Fruit fly (Drosophila melanogaster) whole organism, embryonic: ENCODE measurements around the gene CG13074.
A peak's percentile ranks its signal among the peaks of the same experiment; 100 is the strongest.

Experiments
- ATbp ChIP-seq: fragments of 200-800 bp; sonication (Bioruptor generic); optimal IDR thresholded peaks from 2 replicates; lab custom pipeline; 2017; ENCODE audit warnings: missing biosample characterization, mild to moderate bottlenecking, missing genetic modification characterization, missing genetic modification reagents
- B-H2 ChIP-seq: fragments of 200-800 bp; sonication (Bioruptor generic); optimal IDR thresholded peaks from 2 replicates; lab custom pipeline; 2018; ENCODE audit warnings: missing biosample characterization, mild to moderate bottlenecking, missing genetic modification characterization
- Blimp-1 ChIP-seq: fragments of 200-800 bp; sonication (Bioruptor generic); optimal IDR thresholded peaks from 3 replicates; lab custom pipeline; 2018; ENCODE audit warnings: missing biosample characterization, missing genetic modification characterization, mild to moderate bottlenecking, moderate library complexity, missing genetic modification reagents
- CG10209 ChIP-seq: fragments of 200-800 bp; sonication (Bioruptor generic); optimal IDR thresholded peaks from 3 replicates; lab custom pipeline; 2017; ENCODE audit warnings: missing biosample characterization, mild to moderate bottlenecking, missing genetic modification characterization, missing genetic modification reagents
- CG11247 ChIP-seq: fragments of 200-800 bp; sonication (Bioruptor generic); IDR thresholded peaks from 2 replicates; pipeline ENCODE4 v1.3.6; 2022; ENCODE audit warnings: missing biosample characterization, missing genetic modification characterization
- CG11695 ChIP-seq: fragments of 200-800 bp; sonication (Bioruptor generic); IDR thresholded peaks from 3 replicates; pipeline ENCODE4 v1.3.6; 2022; ENCODE audit warnings: missing biosample characterization, missing genetic modification characterization
- CG13894 ChIP-seq: fragments of 200-800 bp; sonication (Bioruptor generic); optimal IDR thresholded peaks from 3 replicates; lab custom pipeline; 2018; ENCODE audit warnings: missing biosample characterization, mild to moderate bottlenecking, missing genetic modification characterization, moderate library complexity
- CG14710 ChIP-seq: fragments of 200-800 bp; sonication (Bioruptor generic); optimal IDR thresholded peaks from 3 replicates; lab custom pipeline; 2019; ENCODE audit warnings: missing biosample characterization, mild to moderate bottlenecking, missing genetic modification characterization, moderate library complexity
- CG17186 ChIP-seq: fragments of 200-800 bp; sonication (Bioruptor generic); optimal IDR thresholded peaks from 3 replicates; lab custom pipeline; 2017; ENCODE audit warnings: missing biosample characterization, missing genetic modification reagents, missing genetic modification characterization
- CG18619 ChIP-seq: fragments of 200-800 bp; sonication (Bioruptor generic); optimal IDR thresholded peaks from 3 replicates; lab custom pipeline; 2017; ENCODE audit warnings: missing biosample characterization, mild to moderate bottlenecking, missing genetic modification characterization
- CG31365 ChIP-seq: fragments of 200-800 bp; sonication (Bioruptor generic); optimal IDR thresholded peaks from 2 replicates; lab custom pipeline; 2018; ENCODE audit warnings: missing biosample characterization, mild to moderate bottlenecking, missing genetic modification characterization
- CG33557 ChIP-seq: fragments of 200-800 bp; sonication (Bioruptor generic); optimal IDR thresholded peaks from 2 replicates; lab custom pipeline; 2019; ENCODE audit warnings: missing biosample characterization, mild to moderate bottlenecking, missing genetic modification characterization, moderate library complexity
- CG4404 ChIP-seq: fragments of 200-800 bp; sonication (Bioruptor generic); IDR thresholded peaks from 2 replicates; pipeline ENCODE4 v1.3.6; 2022; ENCODE audit warnings: missing biosample characterization, missing genetic modification characterization
- CG5180 ChIP-seq: fragments of 200-800 bp; sonication (Bioruptor generic); optimal IDR thresholded peaks from 3 replicates; lab custom pipeline; 2017; ENCODE audit warnings: missing biosample characterization, missing genetic modification characterization, mild to moderate bottlenecking, moderate library complexity, missing genetic modification reagents
- CG8388 ChIP-seq: fragments of 200-800 bp; sonication (Bioruptor generic); optimal IDR thresholded peaks from 2 replicates; lab custom pipeline; 2019; ENCODE audit warnings: missing biosample characterization, mild to moderate bottlenecking, missing genetic modification characterization, moderate library complexity
- Dek ChIP-seq: fragments of 200-800 bp; sonication (Bioruptor generic); optimal IDR thresholded peaks from 3 replicates; lab custom pipeline; 2019; ENCODE audit warnings: missing biosample characterization, mild to moderate bottlenecking, missing genetic modification characterization, moderate library complexity
- Dfd ChIP-seq, 2 experiments: fragments of >200 bp; optimal IDR thresholded peaks; 2 replicates each; lab custom pipeline; 2017; ENCODE audit warnings: missing biosample characterization in 2 of 2, missing genetic modification characterization in 2 of 2
- Dp ChIP-seq: fragments of 200-800 bp; sonication (Bioruptor generic); optimal IDR thresholded peaks from 2 replicates; lab custom pipeline; 2018; ENCODE audit warnings: missing biosample characterization, mild to moderate bottlenecking, missing genetic modification characterization, moderate library complexity
- Drgx ChIP-seq: fragments of 200-800 bp; sonication (Bioruptor generic); IDR thresholded peaks from 2 replicates; pipeline ENCODE4 v1.3.6; 2022; ENCODE audit warnings: missing biosample characterization, missing genetic modification characterization
- E2f2 ChIP-seq: fragments of 200-800 bp; sonication (Bioruptor generic); IDR thresholded peaks from 2 replicates; pipeline ENCODE4 v1.3.6; 2022; ENCODE audit warnings: missing biosample characterization, missing genetic modification characterization
- Ets65A ChIP-seq: fragments of 200-800 bp; sonication (Bioruptor generic); peaks from one replicate; lab custom pipeline; 2016; ENCODE audit warnings: missing biosample characterization, missing genetic modification characterization
- Ets97D ChIP-seq: fragments of 200-800 bp; sonication (Bioruptor generic); optimal IDR thresholded peaks from 3 replicates; lab custom pipeline; 2016; ENCODE audit warnings: missing biosample characterization, missing genetic modification characterization
- HLHmδ ChIP-seq: fragments of 200-800 bp; sonication (Bioruptor generic); optimal IDR thresholded peaks from 2 replicates; lab custom pipeline; 2018; ENCODE audit warnings: missing biosample characterization, mild to moderate bottlenecking, missing genetic modification characterization, moderate library complexity
- HmgD ChIP-seq: fragments of 200-800 bp; sonication (Bioruptor generic); optimal IDR thresholded peaks from 3 replicates; lab custom pipeline; 2016; ENCODE audit warnings: missing biosample characterization, missing genetic modification characterization
- Med ChIP-seq: fragments of 200-800 bp; sonication (Bioruptor generic); peaks from one replicate; lab custom pipeline; 2016; ENCODE audit warnings: missing biosample characterization, missing genetic modification characterization, mild to moderate bottlenecking, inconsistent platforms, moderate library complexity
- Stat92E ChIP-seq, 3 experiments: fragments of >200 bp in 2 of 3; fragments of 200-800 bp in 1 of 3; sonication (Bioruptor generic) in 1 of 3; optimal IDR thresholded peaks; 2 replicates each; lab custom pipeline; 2017 to 2019; ENCODE audit warnings: missing biosample characterization in 3 of 3, missing genetic modification characterization in 3 of 3, mild to moderate bottlenecking in 1 of 3, moderate library complexity in 1 of 3
- ara ChIP-seq: fragments of 200-800 bp; sonication (Bioruptor generic); IDR thresholded peaks from 2 replicates; pipeline ENCODE4 v1.3.6; 2022; ENCODE audit warnings: missing biosample characterization, missing genetic modification characterization
- btn ChIP-seq: fragments of 200-800 bp; sonication (Bioruptor generic); optimal IDR thresholded peaks from 2 replicates; lab custom pipeline; 2016; ENCODE audit warnings: missing biosample characterization, missing genetic modification characterization
- caup ChIP-seq: fragments of 200-800 bp; sonication (Bioruptor generic); optimal IDR thresholded peaks from 3 replicates; lab custom pipeline; 2017; ENCODE audit warnings: missing biosample characterization, mild to moderate bottlenecking, missing genetic modification characterization, moderate library complexity; ENCODE audit not compliant: severe bottlenecking
- chm ChIP-seq: fragments of 200-800 bp; sonication (Bioruptor generic); IDR thresholded peaks from 2 replicates; pipeline ENCODE4 v1.3.6; 2022; ENCODE audit warnings: missing biosample characterization, missing genetic modification characterization
- croc ChIP-seq: fragments of 200-800 bp; sonication (Bioruptor generic); conservative IDR thresholded peaks from 3 replicates; pipeline ENCODE4 v1.3.6; 2022; ENCODE audit warnings: missing biosample characterization, missing genetic modification characterization
- exex ChIP-seq: fragments of 200-800 bp; sonication (Bioruptor generic); optimal IDR thresholded peaks from 4 replicates; lab custom pipeline; 2018; ENCODE audit warnings: missing biosample characterization, mild to moderate bottlenecking, missing genetic modification characterization, moderate library complexity
- hkb ChIP-seq, 2 experiments: fragments of 200-800 bp in 1 of 2; fragments of >200 bp in 1 of 2; sonication (Bioruptor generic) in 1 of 2; IDR thresholded peaks in 1 of 2; optimal IDR thresholded peaks in 1 of 2; 2 replicates each; pipeline versions ENCODE4 v1.3.6 to Lab custom; 2017 to 2022; ENCODE audit warnings: missing biosample characterization in 1 of 2, missing genetic modification characterization in 1 of 2
- inv ChIP-seq: fragments of 200-800 bp; sonication (Bioruptor generic); IDR thresholded peaks from 2 replicates; pipeline ENCODE4 v1.3.6; 2022; ENCODE audit warnings: missing biosample characterization, missing genetic modification characterization; ENCODE audit not compliant: partially characterized antibody
- kay ChIP-seq: fragments of 200-800 bp; sonication (Bioruptor generic); optimal IDR thresholded peaks from 2 replicates; lab custom pipeline; 2016; ENCODE audit warnings: missing biosample characterization, missing genetic modification characterization
- ken ChIP-seq: fragments of 200-800 bp; sonication (Bioruptor generic); IDR thresholded peaks from 3 replicates; pipeline ENCODE4 v1.3.6; 2022; ENCODE audit warnings: missing biosample characterization, missing genetic modification characterization
- mam ChIP-seq: fragments of 200-800 bp; sonication (Bioruptor generic); optimal IDR thresholded peaks from 3 replicates; lab custom pipeline; 2016; ENCODE audit warnings: missing biosample characterization, missing genetic modification characterization
- nom ChIP-seq: fragments of 200-800 bp; sonication (Bioruptor generic); optimal IDR thresholded peaks from 2 replicates; lab custom pipeline; 2017; ENCODE audit warnings: missing biosample characterization, missing genetic modification characterization, mild to moderate bottlenecking, moderate library complexity, missing genetic modification reagents
- otp ChIP-seq: fragments of 200-800 bp; sonication (Bioruptor generic); IDR thresholded peaks from 3 replicates; pipeline ENCODE4, ENCODE4 v1.3.6; 2022; ENCODE audit warnings: missing biosample characterization, missing genetic modification characterization
- pb ChIP-seq: fragments of 200-800 bp; sonication (Bioruptor generic); optimal IDR thresholded peaks from 3 replicates; lab custom pipeline; 2016; ENCODE audit warnings: missing biosample characterization, missing genetic modification characterization
- pfk ChIP-seq: fragments of 200-800 bp; sonication (Bioruptor generic); optimal IDR thresholded peaks from 2 replicates; lab custom pipeline; 2018; ENCODE audit warnings: missing biosample characterization, mild to moderate bottlenecking, missing genetic modification characterization, moderate library complexity
- phol ChIP-seq: fragments of 200-800 bp; sonication (Bioruptor generic); optimal IDR thresholded peaks from 3 replicates; lab custom pipeline; 2018; ENCODE audit warnings: missing biosample characterization, mild to moderate bottlenecking, missing genetic modification characterization, moderate library complexity
- ro ChIP-seq: fragments of 200-800 bp; sonication (Bioruptor generic); IDR thresholded peaks from 2 replicates; pipeline ENCODE4 v1.3.6; 2022; ENCODE audit warnings: missing biosample characterization, missing genetic modification characterization
- so ChIP-seq: fragments of 200-800 bp; sonication (Bioruptor generic); IDR thresholded peaks from 3 replicates; pipeline ENCODE4 v1.3.6; 2022; ENCODE audit warnings: missing biosample characterization, missing genetic modification characterization
- tio ChIP-seq: fragments of 200-800 bp; sonication (Bioruptor generic); optimal IDR thresholded peaks from 2 replicates; lab custom pipeline; 2017; ENCODE audit warnings: missing biosample characterization, missing genetic modification characterization, inconsistent platforms
- ttk ChIP-seq: fragments of 200-800 bp; sonication (Bioruptor generic); IDR thresholded peaks from 2 replicates; pipeline ENCODE4 v2.1.2; 2022; ENCODE audit warnings: missing biosample characterization, missing genetic modification characterization
- tup ChIP-seq: fragments of 200-800 bp; sonication (Bioruptor generic); optimal IDR thresholded peaks from 2 replicates; lab custom pipeline; 2016; ENCODE audit warnings: missing biosample characterization, mild to moderate bottlenecking, missing genetic modification characterization, moderate library complexity
- wdn ChIP-seq: fragments of 200-800 bp; sonication (Bioruptor generic); IDR thresholded peaks from 2 replicates; pipeline ENCODE4 v1.3.6; 2022; ENCODE audit warnings: missing biosample characterization, missing genetic modification characterization
- wek ChIP-seq: fragments of 200-800 bp; sonication (Bioruptor generic); optimal IDR thresholded peaks from 3 replicates; lab custom pipeline; 2018; ENCODE audit warnings: missing biosample characterization, mild to moderate bottlenecking, missing genetic modification characterization, moderate library complexity

The CG13074 gene

DNA sequence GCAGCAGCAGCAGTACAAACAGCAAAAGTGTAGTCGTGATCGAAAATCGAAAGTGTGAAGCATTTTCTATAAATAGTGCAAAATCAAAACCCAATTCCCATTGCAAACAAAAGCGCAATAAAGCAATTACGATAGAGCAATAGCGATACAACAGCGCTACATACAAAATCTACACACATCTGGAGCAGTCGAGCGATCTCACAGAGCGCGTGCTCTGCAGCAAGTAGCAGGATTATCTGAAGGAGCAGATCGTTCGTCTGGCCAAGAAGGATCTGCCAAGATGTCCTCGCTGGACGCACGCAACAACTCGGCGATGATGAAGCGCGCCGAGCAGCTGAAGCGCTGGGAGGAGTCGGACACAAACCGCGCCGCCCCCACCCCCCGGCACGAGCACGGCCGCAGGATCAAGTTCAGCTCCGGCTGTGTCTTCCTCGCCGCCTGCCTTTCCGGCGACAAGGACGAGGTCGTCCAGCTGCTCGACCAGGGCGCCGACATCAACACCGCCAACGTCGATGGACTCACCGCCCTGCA lies 44.2 kb downstream of the CG13074 start (continued):
- TF ChIP-seq ken (GFP tag; lab: Robert Waterston, UW) (peak; percentile 60; the same call in 2 of the 3 replicates), CG8388 (GFP tag; lab: Kevin White, UChicago) (no peak), CG13894 (no peak), so (GFP tag; lab: Robert Waterston, UW) (no peak), Ets65A (GFP tag; lab: Kevin White, UChicago) (no peak), otp (GFP tag; lab: Robert Waterston, UW) (no peak), CG18619 (GFP tag; lab: Kevin White, UChicago) (no peak), exex (peak; percentile 56), HLHmδ (GFP tag; lab: Kevin White, UChicago) (no peak), CG31365 (no peak), CG5180 (GFP tag; lab: Kevin White, UChicago) (no peak), Med (GFP tag; lab: Kevin White, UChicago) (no peak), CG4404 (no peak), inv (GFP tag; lab: Robert Waterston, UW) (no peak), Blimp-1 (GFP tag; lab: Kevin White, UChicago) (no peak), wdn (GFP tag; lab: Robert Waterston, UW) (no peak), HmgD (no peak), croc (GFP tag; lab: Robert Waterston, UW) (no peak), ro (GFP tag; lab: Robert Waterston, UW) (no peak), CG33557 (no peak), mam (no peak), kay (no peak), caup (GFP tag; lab: Kevin White, UChicago) (no peak), B-H2 (no peak), Dek (tag; lab: Kevin White, UChicago) (no peak), Stat92E (GFP tag; optimal IDR thresholded peaks at IDR 0.05; lab: Kevin White, UChicago) (no peak), pfk (GFP tag; lab: Kevin White, UChicago) (no peak), Dp (GFP tag; lab: Kevin White, UChicago) (no peak), tup (GFP tag; lab: Kevin White, UChicago) (no peak), CG10209 (no peak), Ets97D (GFP tag; lab: Kevin White, UChicago) (no peak), ttk (GFP tag; lab: Robert Waterston, UW) (no peak), CG14710 (tag; lab: Kevin White, UChicago) (no peak), CG17186 (GFP tag; lab: Kevin White, UChicago) (no peak), phol (tag; lab: Kevin White, UChicago) (no peak), ATbp (no peak), Drgx (no peak), E2f2 (GFP tag; lab: Robert Waterston, UW) (0 out of 2 replicates have a peak, but pooled peaks have one; percentile 15), btn (no peak), wek (GFP tag; lab: Kevin White, UChicago) (no peak), nom (GFP tag; lab: Kevin White, UChicago) (no peak), Dfd (GFP tag; optimal IDR thresholded peaks at IDR 0.05; lab: Kevin White, UChicago) (no peak), CG11695 (GFP tag; lab: Robert Waterston, UW) (0 out of 3 replicates have a peak, but pooled peaks have one; percentile 6), tio (no peak), CG11247 (GFP tag; lab: Robert Waterston, UW) (0 out of 2 replicates have a peak, but pooled peaks have one; percentile 10), pb (GFP tag; lab: Kevin White, UChicago) (no peak), chm (GFP tag; lab: Robert Waterston, UW) (0 out of 2 replicates have a peak, but pooled peaks have one; percentile 17), hkb (optimal IDR thresholded peaks at IDR 0.05; lab: Kevin White, UChicago) (no peak), hkb (GFP tag; IDR thresholded peaks at IDR 0.05; lab: Robert Waterston, UW) (no peak), ara (GFP tag; lab: Robert Waterston, UW) (peak; percentile 51; the same call in 1 of the 2 replicates)
